Worm (Caenorhabditis elegans): ENCODE measurements around the gene F58B3.4.

Gene F58B3.4

ce11 chrIV:11649031-11649430, 17.4 kb upstream of the F58B3.4 start, which contains the start of gene ZK809.8:
Gene ZK809.8 (minus strand): TSS chrIV:11649064.
- TF ChIP-seq unc-62 (GFP tag; optimal IDR thresholded peaks at IDR 0.05) (no peak), hlh-1 (tag; optimal IDR thresholded peaks at IDR 0.05) (peak; percentile 15)

ce11 chrIV:11646908-11647307, 15.3 kb upstream of the F58B3.4 start:
- TF ChIP-seq hlh-1 (tag; optimal IDR thresholded peaks at IDR 0.05) (peak; percentile 17), ces-1 (GFP tag; optimal IDR thresholded peaks at IDR 0.05) (no peak), nhr-28 (tag; optimal IDR thresholded peaks at IDR 0.05) (no peak)

- TF ChIP-seq nhr-2 (tag; optimal IDR thresholded peaks at IDR 0.05) (no peak), sptf-1 (tag; optimal IDR thresholded peaks at IDR 0.05) (no peak), ceh-43 (GFP tag; optimal IDR thresholded peaks at IDR 0.05) (no peak), unc-62 (GFP tag; optimal IDR thresholded peaks at IDR 0.05) (no peak), sem-2 (GFP tag; optimal IDR thresholded peaks at IDR 0.05) (no peak), ztf-11 (tag; optimal IDR thresholded peaks at IDR 0.05) (no peak), blmp-1 (tag; optimal IDR thresholded peaks at IDR 0.05) (no peak), snpc-4 (tag; optimal IDR thresholded peaks at IDR 0.05) (no peak), M03D4.4 (tag; optimal IDR thresholded peaks at IDR 0.05) (no peak), elt-1 (tag; optimal IDR thresholded peaks at IDR 0.05; ENCODE audit: borderline replicate concordance, insufficient read depth) (no peak), zip-8 (tag; optimal IDR thresholded peaks at IDR 0.05) (no peak), cnd-1 (tag; optimal IDR thresholded peaks at IDR 0.05) (no peak), unc-39 (tag; optimal IDR thresholded peaks at IDR 0.05) (no peak), ham-2 (GFP tag; optimal IDR thresholded peaks at IDR 0.05) (no peak), lsy-2 (tag; optimal IDR thresholded peaks at IDR 0.05) (no peak)
These were observed 13.7 kb upstream of the F58B3.4 start for ce11 chrIV:11645354-11645753.

- TF ChIP-seq blmp-1 (tag; optimal IDR thresholded peaks at IDR 0.05) (no peak), ztf-11 (tag; optimal IDR thresholded peaks at IDR 0.05) (no peak), sem-2 (GFP tag; optimal IDR thresholded peaks at IDR 0.05) (no peak), lsy-2 (tag; optimal IDR thresholded peaks at IDR 0.05) (no peak), drap-1 (GFP tag; optimal IDR thresholded peaks at IDR 0.05) (no peak)
These were observed 13.1 kb upstream of the F58B3.4 start for ce11 chrIV:11644705-11645104.

- TF ChIP-seq mep-1 (tag; optimal IDR thresholded peaks at IDR 0.05) (no peak), nhr-28 (tag; optimal IDR thresholded peaks at IDR 0.05) (no peak), lin-13 (tag; optimal IDR thresholded peaks at IDR 0.05) (no peak), zip-8 (tag; optimal IDR thresholded peaks at IDR 0.05) (no peak), pha-4 (tag; optimal IDR thresholded peaks at IDR 0.05) (no peak), nhr-76 (tag; optimal IDR thresholded peaks at IDR 0.05) (no peak), bed-3 (GFP tag; optimal IDR thresholded peaks at IDR 0.05) (no peak), M03D4.4 (tag; optimal IDR thresholded peaks at IDR 0.05) (no peak), mab-5 (tag; optimal IDR thresholded peaks at IDR 0.05) (no peak), drap-1 (GFP tag; optimal IDR thresholded peaks at IDR 0.05) (no peak), cnd-1 (tag; optimal IDR thresholded peaks at IDR 0.05) (no peak), elt-3 (tag; optimal IDR thresholded peaks at IDR 0.05) (no peak), flh-1 (GFP tag; optimal IDR thresholded peaks at IDR 0.05) (no peak)
These were observed 12.2 kb upstream of the F58B3.4 start, which contains the start of gene prx-2 for ce11 chrIV:11643829-11644228. Gene prx-2 (plus strand): TSS chrIV:11644129.

- TF ChIP-seq ham-2 (GFP tag; optimal IDR thresholded peaks at IDR 0.05) (no peak), mab-5 (tag; optimal IDR thresholded peaks at IDR 0.05) (no peak), mep-1 (tag; optimal IDR thresholded peaks at IDR 0.05) (no peak), ztf-11 (tag; optimal IDR thresholded peaks at IDR 0.05) (no peak), nhr-237 (tag; optimal IDR thresholded peaks at IDR 0.05) (no peak), zip-8 (tag; optimal IDR thresholded peaks at IDR 0.05) (no peak), nhr-12 (tag; optimal IDR thresholded peaks at IDR 0.05) (no peak), sptf-1 (tag; optimal IDR thresholded peaks at IDR 0.05) (no peak), nhr-76 (tag; optimal IDR thresholded peaks at IDR 0.05) (no peak), ceh-43 (GFP tag; optimal IDR thresholded peaks at IDR 0.05) (no peak), lin-13 (tag; optimal IDR thresholded peaks at IDR 0.05) (no peak), cnd-1 (tag; optimal IDR thresholded peaks at IDR 0.05) (no peak), sem-2 (GFP tag; optimal IDR thresholded peaks at IDR 0.05) (no peak)
These were observed 10.2 kb upstream of the F58B3.4 start, which contains the start of gene ZK809.1 for ce11 chrIV:11641802-11642201. Gene ZK809.1 (plus strand): TSS chrIV:11642102.
